Fruit fly (Drosophila melanogaster): ENCODE results near the gene Gclm.
A peak's percentile ranks its signal among the peaks of the same experiment; 100 is the strongest.

Gene Gclm

dm6 chr3R:22667284-22667958 is 18.9 kb downstream of the Gclm start:
- TF ChIP-seq N (GFP tag; optimal IDR thresholded peaks at IDR 0.05) (no peak), Hnf4 (GFP tag; optimal IDR thresholded peaks at IDR 0.05) (peak; percentile 65), lola (GFP tag; optimal IDR thresholded peaks at IDR 0.05) (no peak), foxo (GFP tag; optimal IDR thresholded peaks at IDR 0.05) (peak in 1 of 2 experiments; percentile 91), Sp1 (GFP tag; optimal IDR thresholded peaks at IDR 0.05) (peak; percentile 92), jim (GFP tag; optimal IDR thresholded peaks at IDR 0.05) (no peak), pan (optimal IDR thresholded peaks at IDR 0.05) (no peak), br (GFP tag; optimal IDR thresholded peaks at IDR 0.05) (peak; percentile 84), Rel (GFP tag; optimal IDR thresholded peaks at IDR 0.05) (no peak), Rel (tag; optimal IDR thresholded peaks at IDR 0.05) (peak; percentile 35), Dif (GFP tag; optimal IDR thresholded peaks at IDR 0.05; ENCODE audit: partially characterized antibody) (peak; percentile 44), CG9705 (GFP tag; optimal IDR thresholded peaks at IDR 0.05) (peak; percentile 78), h (GFP tag; optimal IDR thresholded peaks at IDR 0.05) (peak; percentile 93), dmrt93B (GFP tag; optimal IDR thresholded peaks at IDR 0.05) (peak; percentile 89), CG32264 (GFP tag; optimal IDR thresholded peaks at IDR 0.05) (peak; percentile 60), dl (GFP tag; optimal IDR thresholded peaks at IDR 0.05; ENCODE audit: insufficient read depth in 1 of 2, partially characterized antibody in 2 of 2) (peak; percentile 10 to 43), fru (GFP tag; optimal IDR thresholded peaks at IDR 0.05) (peak; percentile 79), Jra (GFP tag; optimal IDR thresholded peaks at IDR 0.05) (peak; percentile 21), brk (GFP tag; optimal IDR thresholded peaks at IDR 0.05) (peak; percentile 51), rgr (GFP tag; optimal IDR thresholded peaks at IDR 0.05) (peak; percentile 88), psq (GFP tag; optimal IDR thresholded peaks at IDR 0.05) (peak; percentile 81), woc (GFP tag; optimal IDR thresholded peaks at IDR 0.05) (peak; percentile 88), dsf (GFP tag; optimal IDR thresholded peaks at IDR 0.05; ENCODE audit: borderline replicate concordance) (peak; percentile 45), HLH106 (tag; optimal IDR thresholded peaks at IDR 0.05) (peak; percentile 93), sage (GFP tag; optimal IDR thresholded peaks at IDR 0.05) (peak; percentile 66), CrebA (GFP tag; optimal IDR thresholded peaks at IDR 0.05; ENCODE audit: borderline replicate concordance) (no peak), OdsH (GFP tag; optimal IDR thresholded peaks at IDR 0.05) (peak; percentile 89), ey (GFP tag; optimal IDR thresholded peaks at IDR 0.05) (peak; percentile 88), Dfd (GFP tag; optimal IDR thresholded peaks at IDR 0.05) (peak; percentile 51), tai (GFP tag; optimal IDR thresholded peaks at IDR 0.05) (peak; percentile 76), usp (GFP tag; optimal IDR thresholded peaks at IDR 0.05) (no peak)

DNA sequence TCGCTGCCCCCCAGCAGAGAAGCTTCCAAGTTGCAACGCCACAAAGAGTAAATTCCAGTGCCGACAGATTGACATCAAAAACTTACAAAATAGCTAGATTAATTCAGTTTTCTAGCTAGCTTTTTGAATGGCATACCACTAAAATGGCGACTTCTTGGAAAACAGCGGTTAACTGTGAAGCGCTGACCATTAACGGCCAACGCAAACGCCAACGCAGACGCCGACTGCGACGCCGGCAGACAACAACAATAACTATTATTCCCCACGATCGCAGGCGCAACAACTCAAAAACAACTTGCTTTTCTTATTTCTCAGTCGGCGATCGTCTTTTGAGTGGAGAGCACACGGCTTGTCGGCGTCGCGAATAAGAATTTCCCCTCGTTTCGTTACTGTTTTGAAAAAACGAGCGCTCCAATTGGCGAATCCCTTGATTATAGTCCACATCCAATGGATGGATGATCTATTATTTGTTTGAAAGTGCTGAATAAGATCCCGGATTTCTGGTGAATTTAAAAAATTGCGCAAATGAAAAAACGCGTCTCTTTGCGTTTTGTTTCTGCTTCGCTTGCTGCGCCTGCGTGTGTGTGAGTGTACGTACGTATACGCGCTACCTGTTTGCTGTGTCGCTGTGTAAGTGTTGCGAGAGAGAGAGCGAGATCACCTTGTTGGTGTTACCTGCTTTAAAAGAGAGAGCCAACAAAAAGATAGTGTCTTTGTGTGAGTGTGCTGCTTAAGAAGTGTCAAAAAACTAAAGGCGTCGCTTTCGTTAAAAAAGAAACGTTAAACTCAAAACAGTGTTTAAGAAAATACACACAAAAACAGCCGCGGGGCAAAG is 19.6 kb downstream of the Gclm start:
- TF ChIP-seq dsf (GFP tag; optimal IDR thresholded peaks at IDR 0.05; ENCODE audit: borderline replicate concordance) (no peak), dl (GFP tag; optimal IDR thresholded peaks at IDR 0.05; ENCODE audit: insufficient read depth in 1 of 2, partially characterized antibody in 2 of 2) (peak; percentile 32 to 48), N (GFP tag; optimal IDR thresholded peaks at IDR 0.05) (peak; percentile 47), sv (GFP tag; optimal IDR thresholded peaks at IDR 0.05) (no peak), Dif (GFP tag; optimal IDR thresholded peaks at IDR 0.05; ENCODE audit: partially characterized antibody) (peak; percentile 19), Sp1 (GFP tag; optimal IDR thresholded peaks at IDR 0.05) (peak; percentile 21), psq (GFP tag; optimal IDR thresholded peaks at IDR 0.05) (peak; percentile 35), Hr83 (GFP tag; optimal IDR thresholded peaks at IDR 0.05; ENCODE audit: poor library complexity, severe bottlenecking) (peak; percentile 14), sage (GFP tag; optimal IDR thresholded peaks at IDR 0.05) (no peak), GATAd (GFP tag; optimal IDR thresholded peaks at IDR 0.05) (no peak), h (GFP tag; optimal IDR thresholded peaks at IDR 0.05) (no peak), dmrt93B (GFP tag; optimal IDR thresholded peaks at IDR 0.05) (no peak)

- TF ChIP-seq GATAd (GFP tag; optimal IDR thresholded peaks at IDR 0.05) (no peak), HLH106 (tag; optimal IDR thresholded peaks at IDR 0.05) (no peak), brk (GFP tag; optimal IDR thresholded peaks at IDR 0.05) (no peak), dmrt93B (GFP tag; optimal IDR thresholded peaks at IDR 0.05) (no peak), foxo (GFP tag; optimal IDR thresholded peaks at IDR 0.05) (no peak), Mio (GFP tag; optimal IDR thresholded peaks at IDR 0.05) (no peak), h (GFP tag; optimal IDR thresholded peaks at IDR 0.05) (no peak), Hnf4 (GFP tag; optimal IDR thresholded peaks at IDR 0.05) (no peak), psq (GFP tag; optimal IDR thresholded peaks at IDR 0.05) (no peak), Rel (GFP tag; optimal IDR thresholded peaks at IDR 0.05) (no peak), Rel (tag; optimal IDR thresholded peaks at IDR 0.05) (no peak), tai (GFP tag; optimal IDR thresholded peaks at IDR 0.05) (no peak), dl (GFP tag; optimal IDR thresholded peaks at IDR 0.05; ENCODE audit: insufficient read depth in 1 of 2, partially characterized antibody in 2 of 2) (no peak), Myc (optimal IDR thresholded peaks at IDR 0.05) (no peak), Hr78 (GFP tag; optimal IDR thresholded peaks at IDR 0.05) (no peak), Abd-B (GFP tag; optimal IDR thresholded peaks at IDR 0.05) (no peak), Hr83 (GFP tag; optimal IDR thresholded peaks at IDR 0.05; ENCODE audit: poor library complexity, severe bottlenecking) (no peak)
These were observed 22.0 kb downstream of the Gclm start for dm6 chr3R:22664274-22664673.
